Fruit fly (Drosophila melanogaster) whole organism, wandering third instar larva: ENCODE data around the gene CG2533.

Experiments used
- Abd-B ChIP-seq: fragments of >200 bp; optimal IDR thresholded peaks from 2 replicates; lab custom pipeline; 2017; ENCODE audit warnings: missing biosample characterization, missing genetic modification characterization
- CG32264 ChIP-seq: fragments of 200-800 bp; sonication (Bioruptor generic); optimal IDR thresholded peaks from 2 replicates; lab custom pipeline; 2016; ENCODE audit warnings: missing biosample characterization, missing genetic modification characterization
- CG9705 ChIP-seq: fragments of 200-800 bp; sonication (Bioruptor generic); optimal IDR thresholded peaks from 2 replicates; lab custom pipeline; 2018; ENCODE audit warnings: missing biosample characterization, mild to moderate bottlenecking, missing genetic modification characterization
- CrebA ChIP-seq: fragments of 200-800 bp; sonication (Bioruptor generic); optimal IDR thresholded peaks from 2 replicates; lab custom pipeline; 2016; ENCODE audit warnings: missing biosample characterization, mild to moderate bottlenecking, missing genetic modification characterization, borderline replicate concordance
- Dif ChIP-seq: fragments of 200-275, 200-300 bp; sonication (Bioruptor generic); optimal IDR thresholded peaks from 2 replicates; lab custom pipeline; 2018; ENCODE audit warnings: missing biosample characterization, missing genetic modification characterization; ENCODE audit not compliant: partially characterized antibody
- GATAd ChIP-seq: sonication (Bioruptor generic); optimal IDR thresholded peaks from 2 replicates; lab custom pipeline; 2016; ENCODE audit warnings: missing biosample characterization, missing genetic modification characterization
- HLH106 ChIP-seq: fragments of 200-800 bp; optimal IDR thresholded peaks from 3 replicates; lab custom pipeline; 2019; ENCODE audit warnings: missing biosample characterization, mild to moderate bottlenecking, missing genetic modification characterization, moderate library complexity
- Hnf4 ChIP-seq: fragments of 200-800 bp; sonication (Bioruptor generic); optimal IDR thresholded peaks from 2 replicates; lab custom pipeline; 2016; ENCODE audit warnings: missing biosample characterization, mild to moderate bottlenecking, missing genetic modification characterization
- Hr83 ChIP-seq: fragments of 200-300 bp; sonication (Bioruptor generic); optimal IDR thresholded peaks from 2 replicates; lab custom pipeline; 2016; ENCODE audit warnings: missing biosample characterization, mild to moderate bottlenecking, missing genetic modification characterization, moderate library complexity; ENCODE audit not compliant: poor library complexity, severe bottlenecking
- Jra ChIP-seq: sonication (Bioruptor generic); optimal IDR thresholded peaks from 2 replicates; lab custom pipeline; 2016; ENCODE audit warnings: missing biosample characterization, missing genetic modification characterization
- Mio ChIP-seq: sonication (Bioruptor generic); optimal IDR thresholded peaks from 2 replicates; lab custom pipeline; 2016; ENCODE audit warnings: missing biosample characterization, missing genetic modification characterization
- Myc ChIP-seq: fragments of >200 bp; optimal IDR thresholded peaks from 2 replicates; lab custom pipeline; 2017
- N ChIP-seq: fragments of >200 bp; optimal IDR thresholded peaks from 2 replicates; lab custom pipeline; 2018; ENCODE audit warnings: missing biosample characterization, missing external identifiers, missing genetic modification characterization
- OdsH ChIP-seq: fragments of 200-800 bp; sonication (Bioruptor generic); optimal IDR thresholded peaks from 2 replicates; lab custom pipeline; 2016; ENCODE audit warnings: missing biosample characterization, mild to moderate bottlenecking, missing genetic modification characterization
- Rel ChIP-seq, 2 experiments: fragments of 200-800 bp; sonication (Bioruptor generic) in 1 of 2; optimal IDR thresholded peaks; 2 replicates in 1 of 2; 3 replicates in 1 of 2; lab custom pipeline; 2016 to 2019; ENCODE audit warnings: mild to moderate bottlenecking in 2 of 2, missing biosample characterization in 2 of 2, missing genetic modification characterization in 2 of 2, moderate library complexity in 1 of 2
- Vsx2 ChIP-seq: fragments of 200-300, 225-300 bp; sonication (Bioruptor generic); optimal IDR thresholded peaks from 2 replicates; lab custom pipeline; 2018; ENCODE audit warnings: missing biosample characterization, missing genetic modification characterization; ENCODE audit not compliant: partially characterized antibody
- br ChIP-seq: fragments of 200-800 bp; sonication (Bioruptor generic); optimal IDR thresholded peaks from 2 replicates; lab custom pipeline; 2016; ENCODE audit warnings: missing biosample characterization, missing genetic modification characterization
- brk ChIP-seq: fragments of 200-800 bp; sonication (Bioruptor generic); optimal IDR thresholded peaks from 2 replicates; lab custom pipeline; 2016; ENCODE audit warnings: missing biosample characterization, mild to moderate bottlenecking, missing genetic modification characterization
- dmrt93B ChIP-seq: fragments of 200-800 bp; sonication (Bioruptor generic); optimal IDR thresholded peaks from 2 replicates; lab custom pipeline; 2018; ENCODE audit warnings: missing biosample characterization, mild to moderate bottlenecking, missing genetic modification characterization
- dsf ChIP-seq: sonication (Bioruptor generic); optimal IDR thresholded peaks from 2 replicates; lab custom pipeline; 2016; ENCODE audit warnings: missing biosample characterization, missing genetic modification characterization, borderline replicate concordance
- fru ChIP-seq: fragments of 200-800 bp; sonication (Bioruptor generic); optimal IDR thresholded peaks from 3 replicates; lab custom pipeline; 2016; ENCODE audit warnings: missing biosample characterization, mild to moderate bottlenecking, missing genetic modification characterization
- h ChIP-seq: fragments of 200-800 bp; sonication (Bioruptor generic); optimal IDR thresholded peaks from 3 replicates; lab custom pipeline; 2016; ENCODE audit warnings: missing biosample characterization, mild to moderate bottlenecking, missing genetic modification characterization
- lola ChIP-seq: fragments of >200 bp; optimal IDR thresholded peaks from 2 replicates; lab custom pipeline; 2017; ENCODE audit warnings: missing biosample characterization, missing genetic modification characterization
- psq ChIP-seq: fragments of 200-800 bp; sonication (Bioruptor generic); optimal IDR thresholded peaks from 3 replicates; lab custom pipeline; 2017; ENCODE audit warnings: missing biosample characterization, mild to moderate bottlenecking, missing genetic modification characterization, moderate library complexity
- rgr ChIP-seq: fragments of 200-800 bp; sonication (Bioruptor generic); optimal IDR thresholded peaks from 3 replicates; lab custom pipeline; 2016; ENCODE audit warnings: missing biosample characterization, mild to moderate bottlenecking, missing genetic modification characterization
- sage ChIP-seq: fragments of 200-800 bp; sonication (Bioruptor generic); optimal IDR thresholded peaks from 2 replicates; lab custom pipeline; 2016; ENCODE audit warnings: missing biosample characterization, mild to moderate bottlenecking, missing genetic modification characterization
- sv ChIP-seq: fragments of 200-800 bp; sonication (Bioruptor generic); optimal IDR thresholded peaks from 3 replicates; lab custom pipeline; 2016; ENCODE audit warnings: missing biosample characterization, missing genetic modification characterization
- tai ChIP-seq: sonication (Bioruptor generic); optimal IDR thresholded peaks from 2 replicates; lab custom pipeline; 2016; ENCODE audit warnings: missing biosample characterization, missing genetic modification characterization
- woc ChIP-seq: sonication (Bioruptor generic); optimal IDR thresholded peaks from 2 replicates; lab custom pipeline; 2016; ENCODE audit warnings: missing biosample characterization, mild to moderate bottlenecking, missing genetic modification characterization

Gene CG2533

dm6 chrX:11621315-11621865 lies 17.4 kb upstream of the CG2533 start:
- TF ChIP-seq psq (GFP tag; lab: Kevin White, UChicago) (no peak), Myc (lab: Kevin White, UChicago) (peak; percentile 14)

dm6 chrX:11620527-11620926 lies 16.5 kb upstream of the CG2533 start:
- TF ChIP-seq brk (GFP tag; lab: Kevin White, UChicago) (no peak), sv (GFP tag; lab: Kevin White, UChicago) (no peak), Jra (GFP tag; lab: Kevin White, UChicago) (no peak), Hr83 (GFP tag; lab: Kevin White, UChicago) (no peak), Myc (lab: Kevin White, UChicago) (no peak), dsf (GFP tag; lab: Kevin White, UChicago) (no peak), rgr (GFP tag; lab: Kevin White, UChicago) (no peak), sage (no peak), CG9705 (no peak), GATAd (GFP tag; lab: Kevin White, UChicago) (no peak), Mio (no peak), Rel (GFP tag; optimal IDR thresholded peaks at IDR 0.05; lab: Kevin White, UChicago) (no peak), Rel (tag; optimal IDR thresholded peaks at IDR 0.05; lab: Kevin White, UChicago) (no peak), br (GFP tag; lab: Kevin White, UChicago) (no peak), h (GFP tag; lab: Kevin White, UChicago) (no peak), Abd-B (GFP tag; lab: Kevin White, UChicago) (no peak), OdsH (no peak)
- TF ChIP-seq, all 38 proteins: peak for 0

- no peak for TF ChIP-seq GATAd (GFP tag; lab: Kevin White, UChicago)
- no peak for TF ChIP-seq rgr (GFP tag; lab: Kevin White, UChicago)
- TF ChIP-seq tai (GFP tag; lab: Kevin White, UChicago): no peak
- TF ChIP-seq CG32264 (GFP tag; lab: Kevin White, UChicago): no peak
These were observed 15.6 kb upstream of the CG2533 start for dm6 chrX:11619617-11620016.

- TF ChIP-seq sage (no peak), N (GFP tag; lab: Kevin White, UChicago) (no peak), dsf (GFP tag; lab: Kevin White, UChicago) (no peak), Hnf4 (GFP tag; lab: Kevin White, UChicago) (no peak), dmrt93B (GFP tag; lab: Kevin White, UChicago) (no peak), Dif (GFP tag; lab: Kevin White, UChicago) (no peak)
These were observed 12.5 kb upstream of the CG2533 start for dm6 chrX:11616496-11616952.

dm6 chrX:11615652-11616495 lies 11.9 kb upstream of the CG2533 start, which contains the start of the genes RPA3 and Met:
RPA3 (minus strand) TSS chrX:11615840.
Met (plus strand) TSS chrX:11616124.
- no peak for TF ChIP-seq CrebA (GFP tag; lab: Kevin White, UChicago)
- no peak for TF ChIP-seq fru
- no peak for TF ChIP-seq OdsH
- TF ChIP-seq lola (GFP tag; lab: Kevin White, UChicago): no peak
- TF ChIP-seq Vsx2 (GFP tag; lab: Kevin White, UChicago): no peak
- no peak for TF ChIP-seq sage
- no peak for TF ChIP-seq brk (GFP tag; lab: Kevin White, UChicago)

- no peak for TF ChIP-seq woc
- no peak for TF ChIP-seq GATAd (GFP tag; lab: Kevin White, UChicago)
- TF ChIP-seq HLH106 (tag; lab: Kevin White, UChicago): no peak
- peak; percentile 25 for TF ChIP-seq Myc (lab: Kevin White, UChicago)
- TF ChIP-seq, all 38 proteins: peak for 1
These were observed 7.7 kb upstream of the CG2533 start, which contains the start of the genes CG2247 and CG1703 for dm6 chrX:11611645-11612079. CG2247 (minus strand) TSS chrX:11611652. CG1703 (plus strand) TSS chrX:11611927.
